Fruit fly (Drosophila melanogaster) whole organism, pupa: Measurements from ENCODE around the gene CG32488.

Experiments
- CG10348 ChIP-seq: fragments of 200-800 bp; sonication (Bioruptor generic); IDR thresholded peaks from 2 replicates; pipeline ENCODE4 v1.3.6; 2022; ENCODE audit warnings: missing biosample characterization, missing genetic modification characterization
- CG12605 ChIP-seq: fragments of 200-800 bp; sonication (Bioruptor generic); IDR thresholded peaks from 2 replicates; pipeline ENCODE4 v1.3.6; 2022; ENCODE audit warnings: missing biosample characterization, missing genetic modification characterization
- CG14655 ChIP-seq: fragments of 200-800 bp; sonication (Bioruptor generic); optimal IDR thresholded peaks from 3 replicates; lab custom pipeline; 2017; ENCODE audit warnings: mild to moderate bottlenecking, missing biosample characterization, missing genetic modification reagents, missing genetic modification characterization
- CG17806 ChIP-seq: fragments of 200-800 bp; sonication (Bioruptor generic); optimal IDR thresholded peaks from 2 replicates; lab custom pipeline; 2018; ENCODE audit warnings: missing biosample characterization, mild to moderate bottlenecking, missing genetic modification characterization, moderate library complexity
- CG32121 ChIP-seq: fragments of 200-800 bp; sonication (Bioruptor generic); IDR thresholded peaks from 2 replicates; pipeline ENCODE4 v1.3.6; 2022; ENCODE audit warnings: missing biosample characterization, missing genetic modification characterization
- CG34367 ChIP-seq: fragments of 200-800 bp; sonication (Bioruptor generic); optimal IDR thresholded peaks from 2 replicates; lab custom pipeline; 2018; ENCODE audit warnings: missing biosample characterization, mild to moderate bottlenecking, missing genetic modification characterization
- CG4496 ChIP-seq: fragments of 200-800 bp; sonication (Bioruptor generic); IDR thresholded peaks from 3 replicates; pipeline ENCODE4 v1.3.6; 2022; ENCODE audit warnings: missing biosample characterization, missing genetic modification characterization
- CG9948 ChIP-seq: fragments of 200-800 bp; sonication (Bioruptor generic); optimal IDR thresholded peaks from 2 replicates; lab custom pipeline; 2018; ENCODE audit warnings: missing biosample characterization, mild to moderate bottlenecking, missing genetic modification characterization, moderate library complexity
- D1 ChIP-seq: fragments of 200-800 bp; sonication (Bioruptor generic); optimal IDR thresholded peaks from 2 replicates; lab custom pipeline; 2018; ENCODE audit warnings: missing biosample characterization, mild to moderate bottlenecking, missing genetic modification characterization, moderate library complexity
- EcR ChIP-seq: fragments of 200-800 bp; sonication (Bioruptor generic); optimal IDR thresholded peaks from 3 replicates; lab custom pipeline; 2019; ENCODE audit warnings: missing biosample characterization, missing genetic modification characterization, mild to moderate bottlenecking, moderate library complexity, missing genetic modification reagents
- Pif1A ChIP-seq: fragments of 200-800 bp; sonication (Bioruptor generic); optimal IDR thresholded peaks from 3 replicates; lab custom pipeline; 2016; ENCODE audit warnings: missing biosample characterization, missing genetic modification characterization
- Pif1B ChIP-seq: fragments of 200-800 bp; sonication (Bioruptor generic); optimal IDR thresholded peaks from 3 replicates; lab custom pipeline; 2016; ENCODE audit warnings: missing biosample characterization, missing genetic modification characterization
- Snoo ChIP-seq: fragments of 200-800 bp; sonication (Bioruptor generic); optimal IDR thresholded peaks from 3 replicates; lab custom pipeline; 2017; ENCODE audit warnings: missing biosample characterization, mild to moderate bottlenecking, missing genetic modification characterization, inconsistent platforms

DNA sequence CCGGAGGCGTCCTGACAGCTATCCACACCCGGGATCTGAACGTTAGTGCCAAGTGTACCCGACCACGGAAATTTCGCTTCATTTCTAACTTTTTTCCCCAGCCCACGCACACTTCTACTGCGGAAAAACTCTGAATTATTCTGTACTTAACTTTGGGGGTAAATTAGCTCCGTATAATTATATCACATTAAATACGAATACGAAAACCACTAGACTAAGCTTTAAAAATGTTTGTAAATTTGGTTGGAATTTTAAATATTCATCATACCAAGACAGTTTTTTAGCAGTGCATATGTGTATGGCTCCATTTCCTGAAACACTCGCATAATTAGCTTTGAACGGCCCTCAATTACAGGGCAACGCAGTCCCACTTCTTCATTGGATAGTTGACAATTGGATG, 2.4 kb downstream of the CG32488 start:
- TF ChIP-seq CG34367 (tag; lab: Kevin White, UChicago) (no peak), Pif1B (GFP tag; lab: Kevin White, UChicago) (no peak), EcR (no peak), CG4496 (no peak), CG17806 (tag; lab: Kevin White, UChicago) (no peak), D1 (tag; lab: Kevin White, UChicago) (no peak), CG14655 (GFP tag; lab: Kevin White, UChicago) (no peak), Snoo (tag; lab: Kevin White, UChicago) (no peak), CG10348 (GFP tag; lab: Robert Waterston, UW) (no peak), CG12605 (no peak), CG32121 (no peak), CG9948 (tag; lab: Kevin White, UChicago) (no peak), Pif1A (GFP tag; lab: Kevin White, UChicago) (no peak)
